Worm (Caenorhabditis elegans): Measurements from ENCODE around the gene D2096.10.
A peak's percentile ranks its signal among the peaks of the same experiment; 100 is the strongest.

Gene D2096.10

ce11 chrIV:8377501-8377900, 11.5 kb downstream of the D2096.10 start, which contains the start of gene D2096.7 (continued):
- no peak for TF ChIP-seq nhr-111 (GFP tag; optimal IDR thresholded peaks at IDR 0.05)
- TF ChIP-seq daf-16 (GFP tag; optimal IDR thresholded peaks at IDR 0.05), result peak in 1 of 2 experiments; percentile 11
- TF ChIP-seq daf-16 (tag; optimal IDR thresholded peaks at IDR 0.05), result peak; percentile 28
- no peak for TF ChIP-seq nhr-42 (GFP tag; IDR thresholded peaks at IDR 0.05)
- TF ChIP-seq ceh-44 (GFP tag; IDR thresholded peaks at IDR 0.05), result no peak
- peak; percentile 42 for TF ChIP-seq spr-3 (GFP tag; optimal IDR thresholded peaks at IDR 0.05)

- TF ChIP-seq snpc-4 (tag; optimal IDR thresholded peaks at IDR 0.05), result no peak
- no peak for TF ChIP-seq mdt-29 (GFP tag; IDR thresholded peaks at IDR 0.05)
- no peak for TF ChIP-seq nhr-42 (GFP tag; IDR thresholded peaks at IDR 0.05)
- TF ChIP-seq madf-5 (GFP tag; IDR thresholded peaks at IDR 0.05), result no peak
- no peak for TF ChIP-seq nhr-237 (tag; optimal IDR thresholded peaks at IDR 0.05)
- no peak for TF ChIP-seq ama-1 (optimal IDR thresholded peaks at IDR 0.05)
- peak in 1 of 2 experiments; percentile 19 for TF ChIP-seq lsy-2 (tag; optimal IDR thresholded peaks at IDR 0.05)
- peak; percentile 12 for TF ChIP-seq mes-2 (tag; optimal IDR thresholded peaks at IDR 0.05; ENCODE audit: poor library complexity, severe bottlenecking)
- no peak for TF ChIP-seq ztf-7 (tag; optimal IDR thresholded peaks at IDR 0.05)
- no peak for TF ChIP-seq dmd-8 (GFP tag; IDR thresholded peaks at IDR 0.05)
- no peak for TF ChIP-seq ZK546.5 (tag; optimal IDR thresholded peaks at IDR 0.05)
- TF ChIP-seq php-3 (GFP tag; IDR thresholded peaks at IDR 0.05), result no peak
- no peak for TF ChIP-seq set-16 (GFP tag; IDR thresholded peaks at IDR 0.05)
- no peak for TF ChIP-seq daf-19 (GFP tag; conservative IDR thresholded peaks at IDR 0.05)
- TF ChIP-seq zag-1 (tag; optimal IDR thresholded peaks at IDR 0.05), result no peak
- TF ChIP-seq daf-16 (GFP tag; optimal IDR thresholded peaks at IDR 0.05), result peak in 1 of 2 experiments; percentile 3
- TF ChIP-seq daf-16 (tag; optimal IDR thresholded peaks at IDR 0.05), result no peak
- TF ChIP-seq F10B5.3 (tag; optimal IDR thresholded peaks at IDR 0.05), result no peak
- TF ChIP-seq F26F4.8 (GFP tag; conservative IDR thresholded peaks at IDR 0.05), result no peak
- TF ChIP-seq lin-15B (tag; optimal IDR thresholded peaks at IDR 0.05), result no peak
- no peak for TF ChIP-seq Y75B8A.6 (GFP tag; IDR thresholded peaks at IDR 0.05)
- peak; percentile 3 for TF ChIP-seq dve-1 (tag; optimal IDR thresholded peaks at IDR 0.05; ENCODE audit: insufficient read depth)
These were observed 12.1 kb downstream of the D2096.10 start for ce11 chrIV:8376923-8377322.

- peak; percentile 57; the same call in 1 of the 2 replicates for TF ChIP-seq ceh-20 (GFP tag; IDR thresholded peaks at IDR 0.05)
- no peak for TF ChIP-seq tag-97 (GFP tag; IDR thresholded peaks at IDR 0.05)
- no peak for TF ChIP-seq egl-27 (tag; optimal IDR thresholded peaks at IDR 0.05)
- TF ChIP-seq lin-38 (GFP tag; IDR thresholded peaks at IDR 0.05), result peak; percentile 79
- TF ChIP-seq jun-1 (tag; optimal IDR thresholded peaks at IDR 0.05), result peak; percentile 50
- TF ChIP-seq duxl-1 (tag; optimal IDR thresholded peaks at IDR 0.05; ENCODE audit: poor library complexity), result peak; percentile 65
- 0 out of 2 replicates have a peak, but pooled peaks have one; percentile 73 for TF ChIP-seq Y75B8A.6 (GFP tag; IDR thresholded peaks at IDR 0.05)
- 0 out of 2 replicates have a peak, but pooled peaks have one; percentile 47 for TF ChIP-seq ceh-44 (GFP tag; IDR thresholded peaks at IDR 0.05)
- no peak for TF ChIP-seq daf-12 (tag; optimal IDR thresholded peaks at IDR 0.05)
- TF ChIP-seq nhr-11 (tag; optimal IDR thresholded peaks at IDR 0.05), result peak; percentile 57
- peak; percentile 57 for TF ChIP-seq ztf-7 (tag; optimal IDR thresholded peaks at IDR 0.05)
- peak; percentile 74 for TF ChIP-seq dmd-6 (GFP tag; IDR thresholded peaks at IDR 0.05)
- TF ChIP-seq lim-7 (GFP tag; IDR thresholded peaks at IDR 0.05), result peak; percentile 76
- TF ChIP-seq hmg-1.1 (GFP tag; IDR thresholded peaks at IDR 0.05), result peak; percentile 88
- peak; percentile 32 for TF ChIP-seq spr-1 (tag; optimal IDR thresholded peaks at IDR 0.05)
- no peak for TF ChIP-seq skn-1 (tag; optimal IDR thresholded peaks at IDR 0.05)
- TF ChIP-seq ces-1 (GFP tag; optimal IDR thresholded peaks at IDR 0.05), result no peak
- peak; percentile 46 for TF ChIP-seq nhr-48 (tag; optimal IDR thresholded peaks at IDR 0.05)
- peak; percentile 83 for TF ChIP-seq Y105C5A.15 (GFP tag; IDR thresholded peaks at IDR 0.05)
- no peak for TF ChIP-seq ceh-28 (tag; optimal IDR thresholded peaks at IDR 0.05)
- TF ChIP-seq zfp-3 (GFP tag; conservative IDR thresholded peaks at IDR 0.05), result peak; percentile 62; the same call in 1 of the 2 replicates
- peak; percentile 21 for TF ChIP-seq zfp-2 (tag; optimal IDR thresholded peaks at IDR 0.05)
- TF ChIP-seq zip-11 (GFP tag; IDR thresholded peaks at IDR 0.05), result peak; percentile 54; the same call in 1 of the 2 replicates
- no peak for TF ChIP-seq cey-2 (tag; optimal IDR thresholded peaks at IDR 0.05; ENCODE audit: borderline replicate concordance, insufficient read depth)
- peak; percentile 53 for TF ChIP-seq F49E8.2 (tag; optimal IDR thresholded peaks at IDR 0.05; ENCODE audit: borderline replicate concordance)
- peak; percentile 41; the same call in 1 of the 2 replicates for TF ChIP-seq ZK337.2 (GFP tag; IDR thresholded peaks at IDR 0.05)
- no peak for TF ChIP-seq lin-29 (GFP tag; IDR thresholded peaks at IDR 0.05)
These were observed 13.7 kb downstream of the D2096.10 start for ce11 chrIV:8375381-8375780.

Measured in whole organism, L4 larva.